Fruit fly (Drosophila melanogaster) whole organism, embryonic: ENCODE data around the gene CG9164.

ENCODE experiments used
- ATbp ChIP-seq: fragments of 200-800 bp; sonication (Bioruptor generic); optimal IDR thresholded peaks from 2 replicates; lab custom pipeline; 2017; ENCODE audit warnings: missing biosample characterization, mild to moderate bottlenecking, missing genetic modification characterization, missing genetic modification reagents
- Ada2b ChIP-seq: fragments of 200-800 bp; sonication (Bioruptor generic); IDR thresholded peaks from 2 replicates; pipeline ENCODE4 v1.3.6; 2022; ENCODE audit warnings: missing biosample characterization, missing genetic modification characterization
- Aef1 ChIP-seq: fragments of 200-800 bp; sonication (Bioruptor generic); IDR thresholded peaks from 3 replicates; pipeline ENCODE4 v1.3.6; 2022; ENCODE audit warnings: missing biosample characterization, missing genetic modification characterization
- BEAF-32 ChIP-seq: fragments of 200-800 bp; sonication (Bioruptor generic); optimal IDR thresholded peaks from 3 replicates; lab custom pipeline; 2017; ENCODE audit warnings: missing biosample characterization, missing genetic modification characterization, mild to moderate bottlenecking, moderate library complexity, missing genetic modification reagents
- CG11504 ChIP-seq: fragments of 200-800 bp; sonication (Bioruptor generic); optimal IDR thresholded peaks from 3 replicates; lab custom pipeline; 2019; ENCODE audit warnings: missing biosample characterization, mild to moderate bottlenecking, missing genetic modification characterization, moderate library complexity
- CG12155 ChIP-seq: fragments of 200-800 bp; sonication (Bioruptor generic); optimal IDR thresholded peaks from 3 replicates; lab custom pipeline; 2016; ENCODE audit warnings: missing biosample characterization, missing genetic modification characterization
- CG17385 ChIP-seq: fragments of 200-800 bp; sonication (Bioruptor generic); optimal IDR thresholded peaks from 3 replicates; lab custom pipeline; 2018; ENCODE audit warnings: missing biosample characterization, mild to moderate bottlenecking, missing genetic modification characterization
- CG17568 ChIP-seq: fragments of 200-800 bp; sonication (Bioruptor generic); optimal IDR thresholded peaks from 2 replicates; lab custom pipeline; 2018; ENCODE audit warnings: missing biosample characterization, mild to moderate bottlenecking, missing genetic modification characterization, moderate library complexity
- CG17802 ChIP-seq: fragments of 200-800 bp; sonication (Bioruptor generic); optimal IDR thresholded peaks from 2 replicates; lab custom pipeline; 2018; ENCODE audit warnings: missing biosample characterization, mild to moderate bottlenecking, missing genetic modification characterization, moderate library complexity
- CG2712 ChIP-seq: fragments of 200-800 bp; optimal IDR thresholded peaks from 3 replicates; lab custom pipeline; 2019; ENCODE audit warnings: missing biosample characterization, mild to moderate bottlenecking, missing genetic modification characterization, moderate library complexity
- CG6791 ChIP-seq: fragments of 200-800 bp; sonication (Bioruptor generic); IDR thresholded peaks from 3 replicates; pipeline ENCODE4 v1.3.6; 2022; ENCODE audit warnings: missing biosample characterization, missing genetic modification characterization; ENCODE audit not compliant: partially characterized antibody
- CG7963 ChIP-seq: fragments of 200-800 bp; sonication (Bioruptor generic); IDR thresholded peaks from 3 replicates; pipeline ENCODE4 v1.3.6; 2022; ENCODE audit warnings: missing biosample characterization, missing genetic modification characterization; ENCODE audit not compliant: partially characterized antibody
- CG8290 ChIP-seq, 3 experiments: fragments of 200-800 bp; sonication (Bioruptor generic); optimal IDR thresholded peaks; 2 replicates each; lab custom pipeline; 2016 to 2019; ENCODE audit warnings: missing biosample characterization in 3 of 3, missing genetic modification characterization in 3 of 3, mild to moderate bottlenecking in 2 of 3, moderate library complexity in 1 of 3
- CG9797 ChIP-seq: fragments of 200-800 bp; sonication (Bioruptor generic); optimal IDR thresholded peaks from 3 replicates; lab custom pipeline; 2018; ENCODE audit warnings: missing biosample characterization, mild to moderate bottlenecking, missing genetic modification characterization
- Dfd ChIP-seq, 2 experiments: fragments of >200 bp; optimal IDR thresholded peaks; 2 replicates each; lab custom pipeline; 2017; ENCODE audit warnings: missing biosample characterization in 2 of 2, missing genetic modification characterization in 2 of 2
- Dip2 ChIP-seq: fragments of 200-800 bp; sonication (Bioruptor generic); IDR thresholded peaks from 2 replicates; pipeline ENCODE4 v1.3.6; 2022; ENCODE audit warnings: missing biosample characterization, missing genetic modification characterization
- Dll ChIP-seq: fragments of 200-800 bp; sonication (Bioruptor generic); IDR thresholded peaks from 4 replicates; pipeline ENCODE4 v1.3.6; 2022; ENCODE audit warnings: missing biosample characterization, missing genetic modification characterization; ENCODE audit not compliant: partially characterized antibody
- Ets65A ChIP-seq: fragments of 200-800 bp; sonication (Bioruptor generic); peaks from one replicate; lab custom pipeline; 2016; ENCODE audit warnings: missing biosample characterization, missing genetic modification characterization
- Ets97D ChIP-seq: fragments of 200-800 bp; sonication (Bioruptor generic); optimal IDR thresholded peaks from 3 replicates; lab custom pipeline; 2016; ENCODE audit warnings: missing biosample characterization, missing genetic modification characterization
- Fer1 ChIP-seq: fragments of 200-800 bp; sonication (Bioruptor generic); optimal IDR thresholded peaks from 2 replicates; lab custom pipeline; 2017; ENCODE audit warnings: missing biosample characterization, mild to moderate bottlenecking, missing genetic modification characterization
- HHEX ChIP-seq: fragments of 200-800 bp; sonication (Bioruptor generic); optimal IDR thresholded peaks from 3 replicates; lab custom pipeline; 2017; ENCODE audit warnings: missing biosample characterization, mild to moderate bottlenecking, missing genetic modification characterization, missing genetic modification reagents
- Hmr ChIP-seq: fragments of 200-800 bp; sonication (Bioruptor generic); optimal IDR thresholded peaks from 3 replicates; lab custom pipeline; 2017; ENCODE audit warnings: mild to moderate bottlenecking, missing biosample characterization, missing genetic modification reagents, missing genetic modification characterization
- Hr3 ChIP-seq: fragments of 200-800 bp; sonication (Bioruptor generic); optimal IDR thresholded peaks from 3 replicates; lab custom pipeline; 2016; ENCODE audit warnings: missing biosample characterization, missing genetic modification characterization
- MBD-R2 ChIP-seq: fragments of 200-800 bp; sonication (Bioruptor generic); IDR thresholded peaks from 2 replicates; pipeline ENCODE4 v1.3.6; 2022; ENCODE audit warnings: missing biosample characterization, missing genetic modification characterization
- Oli ChIP-seq: fragments of 200-800 bp; sonication (Bioruptor generic); optimal IDR thresholded peaks from 2 replicates; lab custom pipeline; 2018; ENCODE audit warnings: missing biosample characterization, mild to moderate bottlenecking, missing genetic modification characterization, moderate library complexity
- Pdp1 ChIP-seq, 2 experiments: fragments of 200-800 bp; sonication (Bioruptor generic); optimal IDR thresholded peaks; 3 replicates each; lab custom pipeline; 2016; ENCODE audit warnings: missing biosample characterization in 2 of 2, missing genetic modification characterization in 2 of 2, mild to moderate bottlenecking in 1 of 2, moderate library complexity in 1 of 2
- Sry-β ChIP-seq: fragments of 200-800 bp; sonication (Bioruptor generic); optimal IDR thresholded peaks from 2 replicates; lab custom pipeline; 2018; ENCODE audit warnings: missing biosample characterization, mild to moderate bottlenecking, missing genetic modification characterization, moderate library complexity
- abd-A ChIP-seq: fragments of 200-800 bp; sonication (Bioruptor generic); optimal IDR thresholded peaks from 3 replicates; lab custom pipeline; 2019; ENCODE audit warnings: missing biosample characterization, mild to moderate bottlenecking, missing genetic modification characterization, moderate library complexity
- caup ChIP-seq: fragments of 200-800 bp; sonication (Bioruptor generic); optimal IDR thresholded peaks from 3 replicates; lab custom pipeline; 2017; ENCODE audit warnings: missing biosample characterization, mild to moderate bottlenecking, missing genetic modification characterization, moderate library complexity; ENCODE audit not compliant: severe bottlenecking
- crc ChIP-seq: fragments of 200-800 bp; sonication (Bioruptor generic); optimal IDR thresholded peaks from 2 replicates; lab custom pipeline; 2016; ENCODE audit warnings: missing biosample characterization, missing genetic modification characterization
- dan ChIP-seq: fragments of 200-800 bp; sonication (Bioruptor generic); IDR thresholded peaks from 2 replicates; pipeline ENCODE4 v1.3.6; 2022; ENCODE audit warnings: missing biosample characterization, missing genetic modification characterization
- disco-r ChIP-seq: fragments of 200-800 bp; sonication (Bioruptor generic); optimal IDR thresholded peaks from 2 replicates; lab custom pipeline; 2016; ENCODE audit warnings: missing biosample characterization, missing genetic modification characterization
- gem ChIP-seq: fragments of 200-800 bp; sonication (Bioruptor generic); optimal IDR thresholded peaks from 2 replicates; lab custom pipeline; 2019; ENCODE audit warnings: missing biosample characterization, mild to moderate bottlenecking, missing genetic modification characterization, moderate library complexity
- her ChIP-seq: fragments of 200-800 bp; sonication (Bioruptor generic); optimal IDR thresholded peaks from 2 replicates; lab custom pipeline; 2016; ENCODE audit warnings: missing biosample characterization, missing genetic modification characterization
- kah ChIP-seq: fragments of 200-800 bp; sonication (Bioruptor generic); optimal IDR thresholded peaks from 2 replicates; lab custom pipeline; 2018; ENCODE audit warnings: missing biosample characterization, mild to moderate bottlenecking, missing genetic modification characterization
- knrl ChIP-seq: fragments of 200-800 bp; sonication (Bioruptor generic); IDR thresholded peaks from 3 replicates; pipeline ENCODE4 v1.3.6; 2022; ENCODE audit warnings: missing biosample characterization, missing genetic modification characterization; ENCODE audit not compliant: partially characterized antibody
- otp ChIP-seq: fragments of 200-800 bp; sonication (Bioruptor generic); IDR thresholded peaks from 3 replicates; pipeline ENCODE4, ENCODE4 v1.3.6; 2022; ENCODE audit warnings: missing biosample characterization, missing genetic modification characterization
- p53 ChIP-seq: fragments of 200-800 bp; sonication (Bioruptor generic); optimal IDR thresholded peaks from 2 replicates; lab custom pipeline; 2016; ENCODE audit warnings: missing biosample characterization, missing genetic modification characterization
- pnt ChIP-seq: fragments of 200-800 bp; sonication (Bioruptor generic); optimal IDR thresholded peaks from 3 replicates; lab custom pipeline; 2016; ENCODE audit warnings: missing biosample characterization, missing genetic modification characterization
- pzg ChIP-seq: fragments of 200-800 bp; sonication (Bioruptor generic); optimal IDR thresholded peaks from 3 replicates; lab custom pipeline; 2018; ENCODE audit warnings: missing biosample characterization, mild to moderate bottlenecking, missing genetic modification characterization, moderate library complexity
- row ChIP-seq: fragments of 200-800 bp; sonication (Bioruptor generic); IDR thresholded peaks from 3 replicates; pipeline ENCODE4 v1.3.6; 2022; ENCODE audit warnings: missing biosample characterization, missing genetic modification characterization
- sens-2 ChIP-seq: fragments of 200-800 bp; sonication (Bioruptor generic); IDR thresholded peaks from 2 replicates; pipeline ENCODE4 v1.3.6; 2022; ENCODE audit warnings: missing biosample characterization, missing genetic modification characterization
- tna ChIP-seq: fragments of 200-800 bp; sonication (Bioruptor generic); IDR thresholded peaks from 2 replicates; pipeline ENCODE4 v1.3.6; 2022; ENCODE audit warnings: missing biosample characterization, missing genetic modification characterization; ENCODE audit not compliant: partially characterized antibody
- ttk ChIP-seq: fragments of 200-800 bp; sonication (Bioruptor generic); IDR thresholded peaks from 2 replicates; pipeline ENCODE4 v2.1.2; 2022; ENCODE audit warnings: missing biosample characterization, missing genetic modification characterization
- tup ChIP-seq: fragments of 200-800 bp; sonication (Bioruptor generic); optimal IDR thresholded peaks from 2 replicates; lab custom pipeline; 2016; ENCODE audit warnings: missing biosample characterization, mild to moderate bottlenecking, missing genetic modification characterization, moderate library complexity
- unc-4 ChIP-seq: fragments of 200-800 bp; sonication (Bioruptor generic); IDR thresholded peaks from 2 replicates; pipeline ENCODE4 v1.3.6; 2022; ENCODE audit warnings: missing biosample characterization, missing genetic modification characterization; ENCODE audit not compliant: partially characterized antibody
- vnd ChIP-seq: fragments of 200-800 bp; sonication (Bioruptor generic); IDR thresholded peaks from 3 replicates; pipeline ENCODE4 v1.3.6; 2022; ENCODE audit warnings: missing biosample characterization, missing genetic modification characterization; ENCODE audit not compliant: partially characterized antibody

The CG9164 gene

DNA sequence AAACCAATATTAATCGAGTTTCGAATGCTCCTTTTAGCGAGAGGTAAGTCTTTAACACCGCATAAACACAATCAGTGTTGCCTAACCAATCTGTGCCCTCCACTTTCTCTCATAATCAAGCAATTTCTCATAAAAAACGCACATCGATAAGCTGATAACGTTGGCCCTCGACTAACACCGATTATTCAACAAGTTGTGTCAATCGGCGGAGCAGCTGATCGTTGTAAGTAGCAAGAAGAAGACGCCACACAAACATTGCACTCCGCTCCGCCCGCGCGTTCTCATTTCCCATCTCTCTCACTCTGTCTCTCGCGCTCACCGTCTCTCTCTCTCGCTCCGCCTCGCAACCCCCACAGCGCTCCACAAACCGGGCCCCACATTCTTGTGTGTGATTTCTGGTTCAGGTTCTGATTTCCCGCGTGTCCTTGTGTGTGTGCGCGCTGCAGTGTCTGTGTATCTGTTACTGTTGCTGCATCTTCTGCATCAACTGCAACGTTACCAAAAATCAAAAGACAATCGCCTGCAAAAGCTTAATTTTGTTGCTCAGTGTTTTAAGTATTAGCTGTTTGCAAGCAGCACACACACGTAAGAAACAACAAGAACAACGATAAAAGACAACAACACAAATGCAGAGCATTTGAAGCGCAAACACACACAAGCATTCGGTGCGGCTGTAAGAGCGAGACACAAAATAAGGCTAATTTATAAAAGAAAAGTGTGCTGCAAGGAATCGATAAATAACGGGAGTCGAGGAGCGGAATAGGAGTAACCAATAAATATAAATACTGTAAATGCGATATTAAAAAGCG lies 52.0 kb downstream of the CG9164 start, which contains the start of the genes CG9114 and HDAC6 (continued):
- TF ChIP-seq CG6791 (GFP tag; lab: Robert Waterston, UW), result peak; percentile 78
- TF ChIP-seq CG17802 (tag; lab: Kevin White, UChicago), result no peak
- TF ChIP-seq CG17385 (GFP tag; lab: Kevin White, UChicago), result peak; percentile 95
- peak; percentile 77; the same call in 2 of the 3 replicates for TF ChIP-seq CG7963
- no peak for TF ChIP-seq CG17568 (GFP tag; lab: Kevin White, UChicago)
- TF ChIP-seq dan (GFP tag; lab: Robert Waterston, UW), result no peak
- no peak for TF ChIP-seq CG11504 (tag; lab: Kevin White, UChicago)
- no peak for TF ChIP-seq Dip2 (GFP tag; lab: Robert Waterston, UW)
- TF ChIP-seq kah, result peak; percentile 81
- TF ChIP-seq p53 (GFP tag; lab: Kevin White, UChicago), result no peak
- TF ChIP-seq pzg (GFP tag; lab: Kevin White, UChicago), result peak; percentile 54
- no peak for TF ChIP-seq Sry-β
- peak; percentile 6 for TF ChIP-seq Ets97D (GFP tag; lab: Kevin White, UChicago)
- TF ChIP-seq gem (tag; lab: Kevin White, UChicago), result no peak
- TF ChIP-seq CG12155 (GFP tag; lab: Kevin White, UChicago), result no peak
- TF ChIP-seq ttk (GFP tag; lab: Robert Waterston, UW), result peak; percentile 39; the same call in 1 of the 2 replicates
- TF ChIP-seq unc-4, result peak; percentile 91
- peak; percentile 6 for TF ChIP-seq CG8290 (GFP tag; optimal IDR thresholded peaks at IDR 0.05; lab: Kevin White, UChicago)
- TF ChIP-seq CG8290 (tag; optimal IDR thresholded peaks at IDR 0.05; lab: Kevin White, UChicago), result peak; percentile 40 to 60
- peak; percentile 15; the same call in 1 of the 3 replicates for TF ChIP-seq row (GFP tag; lab: Robert Waterston, UW)
- TF ChIP-seq Aef1 (GFP tag; lab: Robert Waterston, UW), result peak; percentile 56; the same call in 2 of the 3 replicates
- peak in 1 of 2 experiments; percentile 88 for TF ChIP-seq Pdp1 (GFP tag; optimal IDR thresholded peaks at IDR 0.05; lab: Kevin White, UChicago)
- TF ChIP-seq CG9797 (GFP tag; lab: Kevin White, UChicago), result no peak
- no peak for TF ChIP-seq Ets65A (GFP tag; lab: Kevin White, UChicago)
- no peak for TF ChIP-seq tup (GFP tag; lab: Kevin White, UChicago)
- TF ChIP-seq otp (GFP tag; lab: Robert Waterston, UW), result 0 out of 3 replicates have a peak, but pooled peaks have one; percentile 27
- TF ChIP-seq ATbp (GFP tag; lab: Kevin White, UChicago), result no peak
- TF ChIP-seq Hr3, result no peak
- no peak for TF ChIP-seq her (GFP tag; lab: Kevin White, UChicago)
- no peak for TF ChIP-seq abd-A (tag; lab: Kevin White, UChicago)
- peak; percentile 85 for TF ChIP-seq knrl
- peak; percentile 87; the same call in 2 of the 3 replicates for TF ChIP-seq vnd (GFP tag; lab: Robert Waterston, UW)
- peak; percentile 38 for TF ChIP-seq caup (GFP tag; lab: Kevin White, UChicago)
- TF ChIP-seq tna, result peak; percentile 78; the same call in 1 of the 2 replicates
- no peak for TF ChIP-seq Hmr (GFP tag; lab: Kevin White, UChicago)
- TF ChIP-seq Dfd (GFP tag; optimal IDR thresholded peaks at IDR 0.05; lab: Kevin White, UChicago), result no peak
- TF ChIP-seq Oli (tag; lab: Kevin White, UChicago), result no peak
- TF ChIP-seq CG2712 (tag; lab: Kevin White, UChicago), result no peak
- peak; percentile 93 for TF ChIP-seq Dll (GFP tag; lab: Robert Waterston, UW)
- no peak for TF ChIP-seq pnt
- TF ChIP-seq sens-2 (GFP tag; lab: Robert Waterston, UW), result 0 out of 2 replicates have a peak, but pooled peaks have one; percentile 52
- no peak for TF ChIP-seq Ada2b (GFP tag; lab: Robert Waterston, UW)
- peak; percentile 83 for TF ChIP-seq BEAF-32
- no peak for TF ChIP-seq HHEX (GFP tag; lab: Kevin White, UChicago)
- TF ChIP-seq crc (GFP tag; lab: Kevin White, UChicago), result no peak
- TF ChIP-seq Fer1 (GFP tag; lab: Kevin White, UChicago), result no peak
- TF ChIP-seq MBD-R2 (GFP tag; lab: Robert Waterston, UW), result peak; percentile 69
- TF ChIP-seq disco-r (GFP tag; lab: Kevin White, UChicago), result no peak
